Fruit fly (Drosophila melanogaster) whole organism, embryonic: Measurements from ENCODE around the gene CG13039.

Experiments used
- CG11504 ChIP-seq: fragments of 200-800 bp; sonication (Bioruptor generic); optimal IDR thresholded peaks from 3 replicates; lab custom pipeline; 2019; ENCODE audit warnings: missing biosample characterization, mild to moderate bottlenecking, missing genetic modification characterization, moderate library complexity
- CG1647 ChIP-seq: fragments of 200-800 bp; sonication (Bioruptor generic); optimal IDR thresholded peaks from 3 replicates; lab custom pipeline; 2016; ENCODE audit warnings: missing biosample characterization, missing genetic modification characterization
- CG31388 ChIP-seq: fragments of 200-800 bp; sonication (Bioruptor generic); optimal IDR thresholded peaks from 2 replicates; lab custom pipeline; 2016; ENCODE audit warnings: missing biosample characterization, missing genetic modification characterization
- Hsf ChIP-seq: fragments of 200-800 bp; sonication (Bioruptor generic); optimal IDR thresholded peaks from 3 replicates; lab custom pipeline; 2016; ENCODE audit warnings: missing biosample characterization, missing genetic modification characterization
- Sin3A ChIP-seq: fragments of >200 bp; optimal IDR thresholded peaks from 2 replicates; lab custom pipeline; 2018
- lola ChIP-seq, 3 experiments: fragments of >200 bp in 2 of 3; fragments of 200-800 bp in 1 of 3; sonication (Bioruptor generic) in 1 of 3; optimal IDR thresholded peaks; 2 replicates each; lab custom pipeline; 2017 to 2019; ENCODE audit warnings: missing biosample characterization in 3 of 3, missing genetic modification characterization in 3 of 3, mild to moderate bottlenecking in 1 of 3, moderate library complexity in 1 of 3
- nerfin-2 ChIP-seq: fragments of 200-800 bp; sonication (Bioruptor generic); IDR thresholded peaks from 2 replicates; pipeline ENCODE4 v1.3.6; 2022; ENCODE audit warnings: missing biosample characterization, missing genetic modification characterization; ENCODE audit not compliant: partially characterized antibody
- slbo ChIP-seq: fragments of 200-800 bp; sonication (Bioruptor generic); IDR thresholded peaks from 2 replicates; pipeline ENCODE4 v1.3.6; 2022; ENCODE audit warnings: missing biosample characterization, missing genetic modification characterization
- so ChIP-seq: fragments of 200-800 bp; sonication (Bioruptor generic); IDR thresholded peaks from 3 replicates; pipeline ENCODE4 v1.3.6; 2022; ENCODE audit warnings: missing biosample characterization, missing genetic modification characterization

DNA sequence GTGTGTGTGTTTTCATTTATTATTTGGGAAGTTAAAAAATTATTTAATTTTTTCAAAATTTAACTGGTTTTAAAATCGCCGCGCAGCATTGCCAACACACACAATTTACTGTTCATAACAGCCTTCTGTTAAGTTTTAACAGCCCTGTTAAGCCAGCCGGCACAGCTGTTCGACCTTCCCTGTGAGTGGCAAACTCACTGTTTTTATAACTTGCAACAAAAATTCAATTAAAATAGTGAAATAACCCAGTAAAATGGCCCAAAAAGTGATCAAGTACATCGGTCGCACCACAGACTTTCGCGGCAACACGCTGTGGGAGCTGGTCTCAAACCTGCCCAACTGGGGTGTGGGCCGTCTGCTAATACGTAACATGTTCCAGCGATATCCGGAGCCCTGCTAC is 21.4 kb upstream of the CG13039 start, which contains the start of gene mRpS34:
- TF ChIP-seq Sin3A (no peak), nerfin-2 (no peak), CG1647 (GFP tag; lab: Kevin White, UChicago) (no peak), Hsf (no peak), CG11504 (tag; lab: Kevin White, UChicago) (no peak), slbo (no peak), lola (GFP tag; optimal IDR thresholded peaks at IDR 0.05; lab: Kevin White, UChicago) (no peak), CG31388 (GFP tag; lab: Kevin White, UChicago) (no peak), so (GFP tag; lab: Robert Waterston, UW) (no peak)
